Worm (Caenorhabditis elegans) whole organism, early embryonic: Measurements from ENCODE around the gene ncx-8.

Experiments
- B0310.2 ChIP-seq: sonication (generic microtip); optimal IDR thresholded peaks from 2 replicates; lab custom pipeline; 2016; ENCODE audit warnings: mild to moderate bottlenecking, missing genetic modification characterization, missing compliant biosample characterization
- F13C5.2 ChIP-seq: sonication (generic microtip); optimal IDR thresholded peaks from 2 replicates; lab custom pipeline; 2017; ENCODE audit warnings: mild to moderate bottlenecking, missing genetic modification characterization, inconsistent platforms, missing compliant biosample characterization
- aly-1 ChIP-seq: sonication (generic microtip); optimal IDR thresholded peaks from 2 replicates; lab custom pipeline; 2016; ENCODE audit warnings: missing genetic modification characterization, missing compliant biosample characterization
- ama-1 ChIP-seq: fragments of 150-350 bp; optimal IDR thresholded peaks from 2 replicates; lab custom pipeline; 2014
- ceh-13 ChIP-seq: fragments of 200-800 bp; sonication (Bioruptor generic); optimal IDR thresholded peaks from 2 replicates; lab custom pipeline; 2018; ENCODE audit warnings: mild to moderate bottlenecking, missing genetic modification characterization, missing compliant biosample characterization
- ceh-36 ChIP-seq: sonication (generic microtip); optimal IDR thresholded peaks from 2 replicates; lab custom pipeline; 2016; ENCODE audit warnings: missing genetic modification characterization, inconsistent platforms, missing compliant biosample characterization
- flt-1 ChIP-seq: fragments of 200-800 bp; sonication (Bioruptor generic); IDR thresholded peaks from 2 replicates; pipeline ENCODE4 v1.3.6; 2022; ENCODE audit warnings: missing genetic modification characterization, missing compliant biosample characterization
- hmbx-1 ChIP-seq: sonication (generic microtip); optimal IDR thresholded peaks from 2 replicates; lab custom pipeline; 2016; ENCODE audit warnings: mild to moderate bottlenecking, missing genetic modification characterization, missing compliant biosample characterization
- hmg-4 ChIP-seq: fragments of 200-800 bp; sonication (Bioruptor generic); optimal IDR thresholded peaks from 2 replicates; lab custom pipeline; 2018; ENCODE audit warnings: mild to moderate bottlenecking, missing genetic modification characterization, missing compliant biosample characterization
- hnd-1 ChIP-seq: sonication (generic microtip); optimal IDR thresholded peaks from 2 replicates; lab custom pipeline; 2016; ENCODE audit warnings: missing genetic modification characterization, missing compliant biosample characterization
- scrt-1 ChIP-seq: fragments of 200-800 bp; sonication (Bioruptor generic); IDR thresholded peaks from 2 replicates; pipeline ENCODE4 v1.3.6; 2022; ENCODE audit warnings: missing genetic modification characterization, missing compliant biosample characterization
- tbx-11 ChIP-seq: fragments of 200-800 bp; sonication (Bioruptor generic); IDR thresholded peaks from 2 replicates; pipeline ENCODE4 v1.3.6; 2022; ENCODE audit warnings: missing genetic modification characterization, missing compliant biosample characterization
- tra-4 ChIP-seq: sonication (generic microtip); optimal IDR thresholded peaks from 2 replicates; lab custom pipeline; 2017; ENCODE audit warnings: missing genetic modification characterization, missing compliant biosample characterization

ce11 chrV:4972943-4973342 is 14.1 kb downstream of the ncx-8 start, which contains the start of gene srsx-9:
- no peak for TF ChIP-seq B0310.2 (tag; lab: Kevin White, UChicago)
- no peak for TF ChIP-seq aly-1
- no peak for TF ChIP-seq F13C5.2 (tag; lab: Kevin White, UChicago)
- TF ChIP-seq ama-1 (lab: Kevin White, UChicago): no peak
- TF ChIP-seq hmg-4 (GFP tag; lab: Kevin White, UChicago): no peak
- no peak for TF ChIP-seq scrt-1 (GFP tag; lab: Robert Waterston, UW)
- TF ChIP-seq tbx-11 (GFP tag; lab: Robert Waterston, UW): no peak
- TF ChIP-seq ceh-36 (tag; lab: Kevin White, UChicago): no peak
- TF ChIP-seq hmbx-1: no peak
- TF ChIP-seq flt-1: no peak
- TF ChIP-seq ceh-13 (GFP tag; lab: Kevin White, UChicago): no peak
- TF ChIP-seq tra-4 (tag; lab: Kevin White, UChicago): no peak
- no peak for TF ChIP-seq hnd-1 (tag; lab: Kevin White, UChicago)
